Worm (Caenorhabditis elegans) whole organism, young adult: ENCODE data around the gene str-196.

Experiments used
- akir-1 ChIP-seq: fragments of 200-800 bp; sonication (Bioruptor generic); optimal IDR thresholded peaks from 2 replicates; lab custom pipeline; 2018; ENCODE audit warnings: mild to moderate bottlenecking, missing genetic modification characterization, moderate library complexity, missing compliant biosample characterization
- mes-4 ChIP-seq: sonication (generic microtip); optimal IDR thresholded peaks from 2 replicates; lab custom pipeline; 2016; ENCODE audit warnings: missing genotype, missing genetic modification characterization, missing compliant biosample characterization

- TF ChIP-seq akir-1 (GFP tag; lab: Kevin White, UChicago) (no peak), mes-4 (tag; lab: Kevin White, UChicago) (no peak)
Measured at ce11 chrV:446988-447387, 44.5 kb upstream of the str-196 start.
